Fruit fly (Drosophila melanogaster) whole organism, embryonic: ENCODE results near the gene CG42375.
A peak's percentile ranks its signal among the peaks of the same experiment; 100 is the strongest.

Experiments used
- Atf6 ChIP-seq: fragments of 200-800 bp; sonication (Bioruptor generic); IDR thresholded peaks from 2 replicates; pipeline ENCODE4 v1.3.6; 2022; ENCODE audit warnings: missing biosample characterization, missing genetic modification characterization
- C15 ChIP-seq: fragments of 200-800 bp; sonication (Bioruptor generic); IDR thresholded peaks from 3 replicates; pipeline ENCODE4 v1.3.6; 2022; ENCODE audit warnings: missing biosample characterization, missing genetic modification characterization
- CG11093 ChIP-seq: fragments of 200-800 bp; sonication (Bioruptor generic); IDR thresholded peaks from 3 replicates; pipeline ENCODE4 v1.3.6; 2022; ENCODE audit warnings: missing biosample characterization, missing genetic modification characterization
- CG15073 ChIP-seq: fragments of 200-800 bp; sonication (Bioruptor generic); optimal IDR thresholded peaks from 2 replicates; lab custom pipeline; 2016; ENCODE audit warnings: missing biosample characterization, missing genetic modification characterization
- CG15696 ChIP-seq: fragments of 200-800 bp; sonication (Bioruptor generic); optimal IDR thresholded peaks from 2 replicates; lab custom pipeline; 2019; ENCODE audit warnings: missing biosample characterization, mild to moderate bottlenecking, missing genetic modification characterization, moderate library complexity
- CG17328 ChIP-seq: fragments of 200-800 bp; sonication (Bioruptor generic); IDR thresholded peaks from 2 replicates; pipeline ENCODE4 v1.3.6; 2022; ENCODE audit warnings: missing biosample characterization, missing genetic modification characterization
- CG17361 ChIP-seq: fragments of 200-800 bp; sonication (Bioruptor generic); IDR thresholded peaks from 3 replicates; pipeline ENCODE4 v1.3.6; 2022; ENCODE audit warnings: missing biosample characterization, missing genetic modification characterization
- CG17829 ChIP-seq: fragments of 200-800 bp; optimal IDR thresholded peaks from 2 replicates; lab custom pipeline; 2019; ENCODE audit warnings: missing biosample characterization, mild to moderate bottlenecking, missing genetic modification characterization, moderate library complexity
- CG31441 ChIP-seq: fragments of 200-800 bp; sonication (Bioruptor generic); IDR thresholded peaks from 2 replicates; pipeline ENCODE4 v1.3.6; 2022; ENCODE audit warnings: missing biosample characterization, missing genetic modification characterization
- CG34224 ChIP-seq: fragments of 200-800 bp; sonication (Bioruptor generic); IDR thresholded peaks from 3 replicates; pipeline ENCODE4 v1.3.6; 2022; ENCODE audit warnings: missing biosample characterization, missing genetic modification characterization; ENCODE audit not compliant: partially characterized antibody
- CG4328 ChIP-seq: fragments of 200-800 bp; sonication (Bioruptor generic); optimal IDR thresholded peaks from 3 replicates; lab custom pipeline; 2017; ENCODE audit warnings: missing biosample characterization, missing genetic modification reagents, missing genetic modification characterization
- CG4854 ChIP-seq: fragments of 200-800 bp; sonication (Bioruptor generic); optimal IDR thresholded peaks from 2 replicates; lab custom pipeline; 2016; ENCODE audit warnings: missing biosample characterization, missing genetic modification characterization, inconsistent platforms
- Dll ChIP-seq: fragments of 200-800 bp; sonication (Bioruptor generic); IDR thresholded peaks from 4 replicates; pipeline ENCODE4 v1.3.6; 2022; ENCODE audit warnings: missing biosample characterization, missing genetic modification characterization; ENCODE audit not compliant: partially characterized antibody
- Doc3 ChIP-seq: fragments of 200-800 bp; sonication (Bioruptor generic); IDR thresholded peaks from 3 replicates; pipeline ENCODE4 v1.3.6; 2022; ENCODE audit warnings: missing biosample characterization, missing genetic modification characterization; ENCODE audit not compliant: partially characterized antibody
- Eip74EF ChIP-seq, 2 experiments: fragments of 200-800 bp in 1 of 2; fragments of >200 bp in 1 of 2; sonication (Bioruptor generic) in 1 of 2; optimal IDR thresholded peaks; 2 replicates each; lab custom pipeline; 2017 to 2019; ENCODE audit warnings: missing biosample characterization in 2 of 2, missing genetic modification characterization in 2 of 2, mild to moderate bottlenecking in 1 of 2, moderate library complexity in 1 of 2
- Fer2 ChIP-seq: fragments of 200-800 bp; sonication (Bioruptor generic); optimal IDR thresholded peaks from 2 replicates; lab custom pipeline; 2018; ENCODE audit warnings: missing biosample characterization, mild to moderate bottlenecking, missing genetic modification characterization, moderate library complexity
- HLHmδ ChIP-seq: fragments of 200-800 bp; sonication (Bioruptor generic); optimal IDR thresholded peaks from 2 replicates; lab custom pipeline; 2018; ENCODE audit warnings: missing biosample characterization, mild to moderate bottlenecking, missing genetic modification characterization, moderate library complexity
- Hr78 ChIP-seq, 2 experiments: fragments of 200-800 bp in 1 of 2; fragments of >200 bp in 1 of 2; sonication (Bioruptor generic) in 1 of 2; optimal IDR thresholded peaks; 2 replicates each; lab custom pipeline; 2017 to 2019; ENCODE audit warnings: missing biosample characterization in 2 of 2, missing genetic modification characterization in 2 of 2, mild to moderate bottlenecking in 1 of 2, moderate library complexity in 1 of 2
- Kr ChIP-seq: fragments of 200-800 bp; sonication (Bioruptor generic); optimal IDR thresholded peaks from 2 replicates; lab custom pipeline; 2017; ENCODE audit warnings: missing biosample characterization, mild to moderate bottlenecking, missing genetic modification characterization
- MESR4 ChIP-seq: fragments of 200-800 bp; sonication (Bioruptor generic); optimal IDR thresholded peaks from 2 replicates; lab custom pipeline; 2018; ENCODE audit warnings: missing biosample characterization, mild to moderate bottlenecking, missing genetic modification characterization, moderate library complexity
- Mes4 ChIP-seq: fragments of 200-800 bp; sonication (Bioruptor generic); optimal IDR thresholded peaks from 2 replicates; lab custom pipeline; 2016; ENCODE audit warnings: missing biosample characterization, missing genetic modification characterization
- Neu2 ChIP-seq: fragments of 200-800 bp; sonication (Bioruptor generic); optimal IDR thresholded peaks from 3 replicates; lab custom pipeline; 2016; ENCODE audit warnings: missing biosample characterization, missing genetic modification characterization, borderline replicate concordance
- Pdp1 ChIP-seq, 2 experiments: fragments of 200-800 bp; sonication (Bioruptor generic); optimal IDR thresholded peaks; 3 replicates each; lab custom pipeline; 2016; ENCODE audit warnings: missing biosample characterization in 2 of 2, missing genetic modification characterization in 2 of 2, mild to moderate bottlenecking in 1 of 2, moderate library complexity in 1 of 2
- Stat92E ChIP-seq, 3 experiments: fragments of >200 bp in 2 of 3; fragments of 200-800 bp in 1 of 3; sonication (Bioruptor generic) in 1 of 3; optimal IDR thresholded peaks; 2 replicates each; lab custom pipeline; 2017 to 2019; ENCODE audit warnings: missing biosample characterization in 3 of 3, missing genetic modification characterization in 3 of 3, mild to moderate bottlenecking in 1 of 3, moderate library complexity in 1 of 3
- Xrp1 ChIP-seq: fragments of 200-800 bp; sonication (Bioruptor generic); IDR thresholded peaks from 2 replicates; pipeline ENCODE4 v1.3.6; 2022; ENCODE audit warnings: missing biosample characterization, missing genetic modification characterization
- ac ChIP-seq: fragments of 200-800 bp; sonication (Bioruptor generic); optimal IDR thresholded peaks from 3 replicates; lab custom pipeline; 2017; ENCODE audit warnings: missing biosample characterization, mild to moderate bottlenecking, missing genetic modification characterization
- bab2 ChIP-seq: fragments of 200-800 bp; sonication (Bioruptor generic); optimal IDR thresholded peaks from 2 replicates; lab custom pipeline; 2016; ENCODE audit warnings: missing biosample characterization, missing genetic modification characterization
- chm ChIP-seq: fragments of 200-800 bp; sonication (Bioruptor generic); IDR thresholded peaks from 2 replicates; pipeline ENCODE4 v1.3.6; 2022; ENCODE audit warnings: missing biosample characterization, missing genetic modification characterization
- crp ChIP-seq, 2 experiments: fragments of 200-800 bp; sonication (Bioruptor generic); optimal IDR thresholded peaks; 2 replicates in 1 of 2; 3 replicates in 1 of 2; lab custom pipeline; 2017; ENCODE audit warnings: missing biosample characterization in 2 of 2, missing genetic modification characterization in 2 of 2, mild to moderate bottlenecking in 1 of 2, moderate library complexity in 1 of 2
- danr ChIP-seq: fragments of 200-800 bp; sonication (Bioruptor generic); IDR thresholded peaks from 2 replicates; pipeline ENCODE4 v1.3.6; 2022; ENCODE audit warnings: missing biosample characterization, missing genetic modification characterization
- dmrt99B ChIP-seq: fragments of 200-800 bp; sonication (Bioruptor generic); optimal IDR thresholded peaks from 2 replicates; lab custom pipeline; 2018; ENCODE audit warnings: missing biosample characterization, mild to moderate bottlenecking, missing genetic modification characterization, moderate library complexity
- dysf ChIP-seq: fragments of 200-800 bp; sonication (Bioruptor generic); IDR thresholded peaks from 3 replicates; pipeline ENCODE4 v1.3.6; 2022; ENCODE audit warnings: missing biosample characterization, missing genetic modification characterization
- fd96Cb ChIP-seq: fragments of 200-800 bp; sonication (Bioruptor generic); optimal IDR thresholded peaks from 2 replicates; lab custom pipeline; 2018; ENCODE audit warnings: missing biosample characterization, mild to moderate bottlenecking, missing genetic modification characterization, moderate library complexity
- ftz-f1 ChIP-seq: fragments of 200-800 bp; sonication (Bioruptor generic); optimal IDR thresholded peaks from 2 replicates; lab custom pipeline; 2016; ENCODE audit warnings: missing biosample characterization, missing genetic modification characterization
- hbn ChIP-seq: fragments of 200-800 bp; sonication (Bioruptor generic); IDR thresholded peaks from 2 replicates; pipeline ENCODE4 v1.3.6; 2022; ENCODE audit warnings: missing biosample characterization, missing genetic modification characterization; ENCODE audit not compliant: partially characterized antibody
- klu ChIP-seq: fragments of 200-800 bp; sonication (Bioruptor generic); IDR thresholded peaks from 2 replicates; pipeline ENCODE4 v1.3.6; 2022; ENCODE audit warnings: missing biosample characterization, missing genetic modification characterization
- pum ChIP-seq: fragments of 200-800 bp; sonication (Bioruptor generic); optimal IDR thresholded peaks from 2 replicates; lab custom pipeline; 2016; ENCODE audit warnings: missing biosample characterization, missing genetic modification characterization
- sens ChIP-seq: fragments of 200-800 bp; sonication (Bioruptor generic); peaks from one replicate; lab custom pipeline; 2016; ENCODE audit warnings: missing biosample characterization, missing genetic modification characterization
- sna ChIP-seq: fragments of 200-800 bp; sonication (Bioruptor generic); IDR thresholded peaks from 2 replicates; pipeline ENCODE4 v1.3.6; 2022; ENCODE audit warnings: missing biosample characterization, missing genetic modification characterization; ENCODE audit not compliant: partially characterized antibody
- so ChIP-seq: fragments of 200-800 bp; sonication (Bioruptor generic); IDR thresholded peaks from 3 replicates; pipeline ENCODE4 v1.3.6; 2022; ENCODE audit warnings: missing biosample characterization, missing genetic modification characterization
- stc ChIP-seq: fragments of 200-800 bp; sonication (Bioruptor generic); IDR thresholded peaks from 2 replicates; pipeline ENCODE4 v1.3.6; 2022; ENCODE audit warnings: missing biosample characterization, missing genetic modification characterization
- sug ChIP-seq: fragments of 200-800 bp; optimal IDR thresholded peaks from 2 replicates; lab custom pipeline; 2019; ENCODE audit warnings: missing biosample characterization, mild to moderate bottlenecking, missing genetic modification characterization, moderate library complexity
- tin ChIP-seq: fragments of 200-800 bp; sonication (Bioruptor generic); optimal IDR thresholded peaks from 3 replicates; lab custom pipeline; 2016; ENCODE audit warnings: missing biosample characterization, missing genetic modification characterization
- yki ChIP-seq: fragments of >200 bp; optimal IDR thresholded peaks from 3 replicates; lab custom pipeline; 2018
- z ChIP-seq: fragments of 200-800 bp; sonication (Bioruptor generic); IDR thresholded peaks from 3 replicates; pipeline ENCODE4 v1.3.6; 2022; ENCODE audit warnings: missing biosample characterization, missing genetic modification characterization
- zen ChIP-seq: fragments of 200-800 bp; sonication (Bioruptor generic); optimal IDR thresholded peaks from 3 replicates; lab custom pipeline; 2018; ENCODE audit warnings: missing biosample characterization, mild to moderate bottlenecking, missing genetic modification characterization, moderate library complexity
- zfh1 ChIP-seq: fragments of 200-800 bp; sonication (Bioruptor generic); IDR thresholded peaks from 3 replicates; pipeline ENCODE4 v1.3.6; 2022; ENCODE audit warnings: missing biosample characterization, missing genetic modification characterization

The CG42375 gene

dm6 chr3R:13812736-13813250 lies 33.4 kb downstream of the CG42375 start, which contains the start of the genes tal-1A, tal-2A, tal-3A and tal-AA (continued):
- TF ChIP-seq CG11093 (no peak), dysf (GFP tag; lab: Robert Waterston, UW) (no peak), CG17829 (peak; percentile 37), hbn (GFP tag; lab: Robert Waterston, UW) (peak; percentile 63)

- TF ChIP-seq yki (lab: Kevin White, UChicago) (peak; percentile 76), pum (GFP tag; lab: Kevin White, UChicago) (no peak), fd96Cb (tag; lab: Kevin White, UChicago) (no peak), ac (GFP tag; lab: Kevin White, UChicago) (no peak), sug (no peak), zen (tag; lab: Kevin White, UChicago) (no peak), CG15073 (GFP tag; lab: Kevin White, UChicago) (no peak), sens (GFP tag; lab: Kevin White, UChicago) (peak; percentile 29), tin (GFP tag; lab: Kevin White, UChicago) (no peak), Mes4 (GFP tag; lab: Kevin White, UChicago) (no peak), danr (no peak), ftz-f1 (GFP tag; lab: Kevin White, UChicago) (peak; percentile 57), Fer2 (tag; lab: Kevin White, UChicago) (no peak), Atf6 (0 out of 2 replicates have a peak, but pooled peaks have one; percentile 9), HLHmδ (peak; percentile 21), dmrt99B (no peak), klu (no peak), sna (GFP tag; lab: Robert Waterston, UW) (peak; percentile 56), Hr78 (GFP tag; optimal IDR thresholded peaks at IDR 0.05; lab: Kevin White, UChicago) (peak in 1 of 2 experiments; percentile 82), so (GFP tag; lab: Robert Waterston, UW) (peak; percentile 21; the same call in 1 of the 3 replicates), bab2 (no peak), Dll (GFP tag; lab: Robert Waterston, UW) (peak; percentile 48; the same call in 1 of the 4 replicates), CG4328 (GFP tag; lab: Kevin White, UChicago) (no peak), Stat92E (GFP tag; optimal IDR thresholded peaks at IDR 0.05; lab: Kevin White, UChicago) (no peak), C15 (GFP tag; lab: Robert Waterston, UW) (peak; percentile 41; the same call in 1 of the 3 replicates), Neu2 (no peak), stc (GFP tag; lab: Robert Waterston, UW) (no peak; the same call in 1 of the 2 replicates), CG17328 (0 out of 2 replicates have a peak, but pooled peaks have one; percentile 20), z (peak; percentile 78; the same call in 2 of the 3 replicates), CG17361 (no peak), Xrp1 (GFP tag; lab: Robert Waterston, UW) (peak; percentile 23; the same call in 1 of the 2 replicates), Kr (no peak), Pdp1 (GFP tag; optimal IDR thresholded peaks at IDR 0.05; lab: Kevin White, UChicago) (peak in 1 of 2 experiments; percentile 56), chm (no peak), crp (GFP tag; optimal IDR thresholded peaks at IDR 0.05; lab: Kevin White, UChicago) (peak in 1 of 2 experiments; percentile 58), CG31441 (GFP tag; lab: Robert Waterston, UW) (no peak), CG15696 (no peak), Eip74EF (GFP tag; optimal IDR thresholded peaks at IDR 0.05; lab: Kevin White, UChicago) (peak in 1 of 2 experiments; percentile 33), Doc3 (0 out of 3 replicates have a peak, but pooled peaks have one; percentile 36), MESR4 (GFP tag; lab: Kevin White, UChicago) (no peak), zfh1 (GFP tag; lab: Robert Waterston, UW) (0 out of 3 replicates have a peak, but pooled peaks have one; percentile 29), CG4854 (no peak), CG34224 (peak; percentile 40; the same call in 2 of the 3 replicates)
Observed at dm6 chr3R:13815022-13815440, 35.6 kb downstream of the CG42375 start.
